Worm (Caenorhabditis elegans) whole organism, mixed stage, embryonic: ENCODE data around the gene F28A10.7.

ENCODE experiments used
- ceh-39 ChIP-seq: fragments of 150-350 bp; optimal IDR thresholded peaks from 2 replicates; lab custom pipeline; 2014; ENCODE audit warnings: missing biosample characterization, missing genetic modification characterization
- cnd-1 ChIP-seq: fragments of 200-800 bp; sonication (Bioruptor generic); optimal IDR thresholded peaks from 2 replicates; lab custom pipeline; 2018; ENCODE audit warnings: mild to moderate bottlenecking, missing genetic modification characterization, missing compliant biosample characterization
- elt-3 ChIP-seq: fragments of 150-350 bp; optimal IDR thresholded peaks from 2 replicates; lab custom pipeline; 2014; ENCODE audit warnings: missing biosample characterization, missing genetic modification characterization
- lsy-2 ChIP-seq: fragments of 150-350 bp; optimal IDR thresholded peaks from 2 replicates; lab custom pipeline; 2014; ENCODE audit warnings: missing biosample characterization, missing genetic modification characterization
- mab-5 ChIP-seq: fragments of 150-350 bp; optimal IDR thresholded peaks from 2 replicates; lab custom pipeline; 2014; ENCODE audit warnings: missing biosample characterization, missing genetic modification characterization
- nhr-237 ChIP-seq: fragments of 150-350 bp; optimal IDR thresholded peaks from 2 replicates; lab custom pipeline; 2014; ENCODE audit warnings: missing biosample characterization, missing genetic modification characterization
- nhr-76 ChIP-seq: sonication (generic microtip); optimal IDR thresholded peaks from 2 replicates; lab custom pipeline; 2017; ENCODE audit warnings: missing biosample characterization, missing genetic modification characterization
- tbx-8 ChIP-seq: fragments of 200-800 bp; sonication (Bioruptor generic); optimal IDR thresholded peaks from 2 replicates; lab custom pipeline; 2018; ENCODE audit warnings: mild to moderate bottlenecking, missing genetic modification characterization, moderate library complexity, missing compliant biosample characterization
- ztf-11 ChIP-seq: fragments of 150-350 bp; optimal IDR thresholded peaks from 2 replicates; lab custom pipeline; 2014; ENCODE audit warnings: missing biosample characterization, missing genetic modification characterization

- TF ChIP-seq nhr-76 (tag; lab: Kevin White, UChicago) (no peak), nhr-237 (no peak), ztf-11 (tag; lab: Kevin White, UChicago) (no peak), mab-5 (no peak), cnd-1 (tag; lab: Kevin White, UChicago) (no peak), ceh-39 (tag; lab: Kevin White, UChicago) (no peak), elt-3 (tag; lab: Kevin White, UChicago) (no peak), tbx-8 (GFP tag; lab: Kevin White, UChicago) (no peak), lsy-2 (no peak)
Measured at ce11 chrII:803009-803408, 42.5 kb downstream of the F28A10.7 start, which contains the start of gene F46F5.13.
